Fruit fly (Drosophila melanogaster) whole organism, prepupa: ENCODE results near the gene Sox102F.
A peak's percentile ranks its signal among the peaks of the same experiment; 100 is the strongest.

Experiments
- Blimp-1 ChIP-seq: fragments of 200-800 bp; sonication (Bioruptor generic); optimal IDR thresholded peaks from 3 replicates; lab custom pipeline; 2017; ENCODE audit warnings: missing biosample characterization, missing genetic modification characterization, mild to moderate bottlenecking, moderate library complexity, missing genetic modification reagents
- CG10631 ChIP-seq: fragments of 200-800 bp; sonication (Bioruptor generic); optimal IDR thresholded peaks from 2 replicates; lab custom pipeline; 2016; ENCODE audit warnings: missing biosample characterization, missing genetic modification characterization
- CG11762 ChIP-seq: fragments of 200-800 bp; sonication (Bioruptor generic); optimal IDR thresholded peaks from 3 replicates; lab custom pipeline; 2016; ENCODE audit warnings: missing biosample characterization, missing genetic modification characterization; ENCODE audit not compliant: insufficient read depth
- CG11902 ChIP-seq: fragments of 200-800 bp; sonication (Bioruptor generic); optimal IDR thresholded peaks from 3 replicates; lab custom pipeline; 2016; ENCODE audit warnings: missing biosample characterization, missing genetic modification characterization
- CG15336 ChIP-seq: fragments of 200-800 bp; sonication (Bioruptor generic); IDR thresholded peaks from 2 replicates; pipeline ENCODE4 v1.3.6; 2022; ENCODE audit warnings: missing biosample characterization, missing genetic modification characterization
- CG1621 ChIP-seq: fragments of 200-800 bp; sonication (Bioruptor generic); optimal IDR thresholded peaks from 3 replicates; lab custom pipeline; 2018; ENCODE audit warnings: missing biosample characterization, mild to moderate bottlenecking, missing genetic modification characterization
- CG16779 ChIP-seq: fragments of 200-800 bp; sonication (Bioruptor generic); optimal IDR thresholded peaks from 3 replicates; lab custom pipeline; 2017; ENCODE audit warnings: missing biosample characterization, mild to moderate bottlenecking, missing genetic modification characterization
- CG3032 ChIP-seq: fragments of 200-800 bp; optimal IDR thresholded peaks from 2 replicates; lab custom pipeline; 2019; ENCODE audit warnings: missing biosample characterization, mild to moderate bottlenecking, missing genetic modification characterization, moderate library complexity
- CG34406 ChIP-seq: fragments of 200-800 bp; sonication (Bioruptor generic); optimal IDR thresholded peaks from 3 replicates; lab custom pipeline; 2016; ENCODE audit warnings: missing biosample characterization, missing genetic modification characterization
- CG3919 ChIP-seq: fragments of 200-800 bp; sonication (Bioruptor generic); optimal IDR thresholded peaks from 3 replicates; lab custom pipeline; 2016; ENCODE audit warnings: missing biosample characterization, missing genetic modification characterization
- CG4318 ChIP-seq: fragments of 200-800 bp; sonication (Bioruptor generic); optimal IDR thresholded peaks from 3 replicates; lab custom pipeline; 2017; ENCODE audit warnings: missing biosample characterization, mild to moderate bottlenecking, missing genetic modification characterization
- CG6163 ChIP-seq: fragments of 200-800 bp; sonication (Bioruptor generic); IDR thresholded peaks from 3 replicates; pipeline ENCODE4 v1.3.6; 2022; ENCODE audit warnings: missing biosample characterization, missing genetic modification characterization
- CG6792 ChIP-seq: fragments of 200-800 bp; sonication (Bioruptor generic); optimal IDR thresholded peaks from 3 replicates; lab custom pipeline; 2016; ENCODE audit warnings: missing biosample characterization, missing genetic modification characterization
- CG6808 ChIP-seq: fragments of 200-800 bp; sonication (Bioruptor generic); optimal IDR thresholded peaks from 3 replicates; lab custom pipeline; 2017; ENCODE audit warnings: missing biosample characterization, missing genetic modification characterization, mild to moderate bottlenecking, moderate library complexity, missing genetic modification reagents
- CG6854 ChIP-seq: fragments of 200-800 bp; sonication (Bioruptor generic); optimal IDR thresholded peaks from 2 replicates; lab custom pipeline; 2017; ENCODE audit warnings: missing biosample characterization, mild to moderate bottlenecking, missing genetic modification characterization
- CG7368 ChIP-seq: fragments of 200-800 bp; sonication (Bioruptor generic); optimal IDR thresholded peaks from 3 replicates; lab custom pipeline; 2016; ENCODE audit warnings: missing biosample characterization, missing genetic modification characterization
- CG8119 ChIP-seq: fragments of 200-800 bp; sonication (Bioruptor generic); IDR thresholded peaks from 3 replicates; pipeline ENCODE4 v1.3.6; 2022; ENCODE audit warnings: missing biosample characterization, missing genetic modification characterization
- CG8632 ChIP-seq: fragments of 200-800 bp; sonication (Bioruptor generic); optimal IDR thresholded peaks from 3 replicates; lab custom pipeline; 2016; ENCODE audit warnings: missing biosample characterization, missing genetic modification characterization
- CG9139 ChIP-seq: fragments of 200-800 bp; sonication (Bioruptor generic); optimal IDR thresholded peaks from 3 replicates; lab custom pipeline; 2017; ENCODE audit warnings: missing biosample characterization, mild to moderate bottlenecking, missing genetic modification characterization
- Eip75B ChIP-seq: fragments of 200-800 bp; sonication (Bioruptor generic); optimal IDR thresholded peaks from 3 replicates; lab custom pipeline; 2016; ENCODE audit warnings: missing biosample characterization, missing genetic modification characterization
- Eip78C ChIP-seq: fragments of 200-800 bp; sonication (Bioruptor generic); peaks from one replicate; lab custom pipeline; 2016; ENCODE audit warnings: missing biosample characterization, missing genetic modification characterization
- Ets21C ChIP-seq: fragments of 200-800 bp; sonication (Bioruptor generic); optimal IDR thresholded peaks from 3 replicates; lab custom pipeline; 2016; ENCODE audit warnings: missing biosample characterization, missing genetic modification characterization
- Ets96B ChIP-seq: fragments of 200-800 bp; optimal IDR thresholded peaks from 2 replicates; lab custom pipeline; 2019; ENCODE audit warnings: missing biosample characterization, mild to moderate bottlenecking, missing genetic modification characterization, moderate library complexity
- Gug ChIP-seq: fragments of 200-800 bp; sonication (Bioruptor generic); IDR thresholded peaks from 2 replicates; pipeline ENCODE4 v1.3.6; 2022; ENCODE audit warnings: missing biosample characterization, missing genetic modification characterization
- Hr38 ChIP-seq: sonication (Bioruptor generic); optimal IDR thresholded peaks from 2 replicates; lab custom pipeline; 2016; ENCODE audit warnings: missing biosample characterization, missing genetic modification characterization
- Hr39 ChIP-seq: fragments of 200-800 bp; sonication (Bioruptor generic); optimal IDR thresholded peaks from 2 replicates; lab custom pipeline; 2016; ENCODE audit warnings: missing biosample characterization, missing genetic modification characterization
- Hr4 ChIP-seq: fragments of 200-800 bp; sonication (Bioruptor generic); optimal IDR thresholded peaks from 3 replicates; lab custom pipeline; 2016; ENCODE audit warnings: missing biosample characterization, missing genetic modification characterization
- Met ChIP-seq: fragments of 200-800 bp; sonication (Bioruptor generic); optimal IDR thresholded peaks from 3 replicates; lab custom pipeline; 2016; ENCODE audit warnings: missing biosample characterization, missing genetic modification characterization
- OdsH ChIP-seq: fragments of 200-800 bp; sonication (Bioruptor generic); optimal IDR thresholded peaks from 3 replicates; lab custom pipeline; 2016; ENCODE audit warnings: missing biosample characterization, missing genetic modification characterization
- Smox ChIP-seq: fragments of 200-800 bp; sonication (Bioruptor generic); optimal IDR thresholded peaks from 3 replicates; lab custom pipeline; 2016; ENCODE audit warnings: missing biosample characterization, missing genetic modification characterization
- Sox14 ChIP-seq: fragments of 200-800 bp; sonication (Bioruptor generic); optimal IDR thresholded peaks from 3 replicates; lab custom pipeline; 2016; ENCODE audit warnings: missing biosample characterization, missing genetic modification characterization
- Sox15 ChIP-seq: fragments of 200-800 bp; sonication (Bioruptor generic); optimal IDR thresholded peaks from 3 replicates; lab custom pipeline; 2016; ENCODE audit warnings: missing biosample characterization, missing genetic modification characterization
- acj6 ChIP-seq: fragments of 200-800 bp; sonication (Bioruptor generic); optimal IDR thresholded peaks from 3 replicates; lab custom pipeline; 2016; ENCODE audit warnings: missing biosample characterization, missing genetic modification characterization
- dac ChIP-seq: fragments of 200-800 bp; sonication (Bioruptor generic); optimal IDR thresholded peaks from 2 replicates; lab custom pipeline; 2017; ENCODE audit warnings: missing biosample characterization, mild to moderate bottlenecking, missing genetic modification characterization
- dsx ChIP-seq: fragments of 200-800 bp; optimal IDR thresholded peaks from 3 replicates; lab custom pipeline; 2019; ENCODE audit warnings: missing biosample characterization, mild to moderate bottlenecking, missing genetic modification characterization, moderate library complexity; ENCODE audit not compliant: poor library complexity, severe bottlenecking
- eg ChIP-seq: fragments of 200-800 bp; sonication (Bioruptor generic); IDR thresholded peaks from 3 replicates; pipeline ENCODE4 v1.3.6; 2022; ENCODE audit warnings: missing biosample characterization, missing genetic modification characterization
- esn ChIP-seq: fragments of 200-800 bp; sonication (Bioruptor generic); optimal IDR thresholded peaks from 2 replicates; lab custom pipeline; 2016; ENCODE audit warnings: missing biosample characterization, mild to moderate bottlenecking, missing genetic modification characterization, moderate library complexity
- fkh ChIP-seq: fragments of 200-800 bp; sonication (Bioruptor generic); optimal IDR thresholded peaks from 3 replicates; lab custom pipeline; 2017; ENCODE audit warnings: missing biosample characterization, mild to moderate bottlenecking, missing genetic modification characterization, moderate library complexity
- lz ChIP-seq: fragments of 200-800 bp; sonication (Bioruptor generic); optimal IDR thresholded peaks from 3 replicates; lab custom pipeline; 2016; ENCODE audit warnings: missing biosample characterization, missing genetic modification characterization
- net ChIP-seq: fragments of 200-800 bp; sonication (Bioruptor generic); optimal IDR thresholded peaks from 3 replicates; lab custom pipeline; 2016; ENCODE audit warnings: missing biosample characterization, missing genetic modification characterization
- pdm3 ChIP-seq: fragments of 200-800 bp; sonication (Bioruptor generic); optimal IDR thresholded peaks from 3 replicates; lab custom pipeline; 2016; ENCODE audit warnings: missing biosample characterization, missing genetic modification characterization
- salr ChIP-seq, 2 experiments: fragments of 200-800 bp; sonication (Bioruptor generic); optimal IDR thresholded peaks; 3 replicates each; lab custom pipeline; 2016 to 2018; ENCODE audit warnings: missing biosample characterization in 2 of 2, missing genetic modification characterization in 2 of 2, mild to moderate bottlenecking in 1 of 2
- spab ChIP-seq: fragments of 200-800 bp; sonication (Bioruptor generic); optimal IDR thresholded peaks from 2 replicates; lab custom pipeline; 2017; ENCODE audit warnings: missing biosample characterization, mild to moderate bottlenecking, missing genetic modification characterization, missing genetic modification reagents
- ss ChIP-seq, 2 experiments: fragments of 200-800 bp; sonication (Bioruptor generic); optimal IDR thresholded peaks; 2 replicates in 1 of 2; 3 replicates in 1 of 2; lab custom pipeline; 2017 to 2018; ENCODE audit warnings: mild to moderate bottlenecking in 2 of 2, missing biosample characterization in 2 of 2, missing genetic modification characterization in 2 of 2, moderate library complexity in 1 of 2
- svp ChIP-seq: fragments of 200-800 bp; sonication (Bioruptor generic); peaks from one replicate; lab custom pipeline; 2016; ENCODE audit warnings: missing biosample characterization, missing genetic modification characterization
- topi ChIP-seq: fragments of 200-800 bp; sonication (Bioruptor generic); optimal IDR thresholded peaks from 3 replicates; lab custom pipeline; 2016; ENCODE audit warnings: missing biosample characterization, missing genetic modification characterization
- vri ChIP-seq: fragments of 200-800 bp; sonication (Bioruptor generic); optimal IDR thresholded peaks from 3 replicates; lab custom pipeline; 2016; ENCODE audit warnings: missing biosample characterization, mild to moderate bottlenecking, missing genetic modification characterization

The Sox102F gene

dm6 chr4:810864-811263 is 23.3 kb downstream of the Sox102F start:
- TF ChIP-seq lz (GFP tag; lab: Kevin White, UChicago) (no peak), Smox (GFP tag; lab: Kevin White, UChicago) (no peak), CG4318 (no peak), topi (GFP tag; lab: Kevin White, UChicago) (no peak), CG3032 (no peak), CG3919 (GFP tag; lab: Kevin White, UChicago) (no peak)

DNA sequence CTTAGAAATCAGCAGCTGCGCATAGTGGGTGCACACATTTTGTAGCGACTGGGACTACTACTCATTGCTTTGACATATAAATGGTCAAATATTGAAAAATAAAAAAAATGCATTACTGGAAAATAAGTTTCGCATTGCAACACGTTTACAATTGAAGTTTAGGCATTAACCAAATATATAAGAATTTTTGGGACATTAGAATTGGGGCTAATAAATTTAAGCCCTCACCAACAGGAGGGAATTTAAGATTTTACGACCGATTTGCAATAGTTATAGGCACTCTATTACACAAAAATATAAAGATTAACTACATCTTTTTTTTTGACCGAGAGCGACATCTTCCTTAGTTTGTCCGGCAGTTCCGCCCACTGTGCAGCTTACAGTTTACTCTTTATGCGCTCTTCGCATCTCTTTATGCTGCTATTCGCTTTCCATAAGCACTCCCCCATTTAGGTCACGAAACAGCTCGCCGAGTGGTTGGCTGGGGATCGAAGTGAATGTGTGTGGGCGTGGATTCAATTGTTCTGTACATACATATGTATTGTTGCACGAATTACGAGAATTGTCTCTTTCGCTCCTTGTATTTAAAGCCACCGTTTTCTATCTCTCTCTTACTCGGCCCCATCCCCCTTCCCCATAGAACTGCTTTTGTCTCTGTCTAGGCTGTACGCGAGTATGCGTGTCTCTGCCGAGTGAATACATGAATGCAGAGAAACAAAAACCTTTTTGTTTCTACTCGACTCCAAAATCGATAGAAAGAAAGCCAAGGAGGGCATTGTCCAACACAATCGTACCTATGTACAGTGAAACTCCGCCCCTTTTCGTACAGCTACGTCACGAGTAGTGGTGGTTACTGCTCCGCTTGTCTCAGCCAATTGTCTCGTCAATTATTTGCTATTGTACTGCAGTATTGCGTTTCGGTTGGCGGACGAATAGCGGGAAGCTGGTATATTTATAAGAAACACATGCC is 26.5 kb downstream of the Sox102F start:
- TF ChIP-seq fkh (GFP tag; lab: Kevin White, UChicago) (no peak), topi (GFP tag; lab: Kevin White, UChicago) (peak; percentile 60), Ets21C (GFP tag; lab: Kevin White, UChicago) (peak; percentile 50), Hr4 (GFP tag; lab: Kevin White, UChicago) (peak; percentile 69), CG9139 (GFP tag; lab: Kevin White, UChicago) (peak; percentile 40), pdm3 (peak; percentile 80), CG6792 (GFP tag; lab: Kevin White, UChicago) (peak; percentile 70), Eip78C (GFP tag; lab: Kevin White, UChicago) (peak; percentile 95), CG4318 (peak; percentile 83), CG6854 (GFP tag; lab: Kevin White, UChicago) (no peak), CG3032 (peak; percentile 46), Sox15 (GFP tag; lab: Kevin White, UChicago) (peak; percentile 57), Hr38 (no peak), CG11902 (peak; percentile 41), Ets96B (tag; lab: Kevin White, UChicago) (peak; percentile 50), Met (GFP tag; lab: Kevin White, UChicago) (peak; percentile 75), Smox (GFP tag; lab: Kevin White, UChicago) (peak; percentile 70), Sox14 (GFP tag; lab: Kevin White, UChicago) (peak; percentile 82), salr (GFP tag; optimal IDR thresholded peaks at IDR 0.05; lab: Kevin White, UChicago) (peak in 1 of 2 experiments; percentile 90), CG1621 (tag; lab: Kevin White, UChicago) (no peak), Hr39 (GFP tag; lab: Kevin White, UChicago) (peak; percentile 66), CG6808 (GFP tag; lab: Kevin White, UChicago) (peak; percentile 63), dac (GFP tag; lab: Kevin White, UChicago) (peak; percentile 65), CG10631 (GFP tag; lab: Kevin White, UChicago) (peak; percentile 81), lz (GFP tag; lab: Kevin White, UChicago) (peak; percentile 55), vri (GFP tag; lab: Kevin White, UChicago) (no peak), acj6 (GFP tag; lab: Kevin White, UChicago) (peak; percentile 83), CG8632 (GFP tag; lab: Kevin White, UChicago) (peak; percentile 68), CG6163 (GFP tag; lab: Robert Waterston, UW) (no peak; the same call in 2 of the 3 replicates), OdsH (GFP tag; lab: Kevin White, UChicago) (peak; percentile 83), CG16779 (tag; lab: Kevin White, UChicago) (no peak), CG11762 (peak; percentile 46), ss (GFP tag; optimal IDR thresholded peaks at IDR 0.05; lab: Kevin White, UChicago) (peak in 1 of 2 experiments; percentile 53), CG8119 (peak; percentile 79), eg (no peak), CG15336 (GFP tag; lab: Robert Waterston, UW) (peak; percentile 76), dsx (GFP tag; lab: Kevin White, UChicago) (no peak), CG34406 (GFP tag; lab: Kevin White, UChicago) (peak; percentile 58), Eip75B (GFP tag; lab: Kevin White, UChicago) (peak; percentile 69), spab (GFP tag; lab: Kevin White, UChicago) (peak; percentile 65), Blimp-1 (no peak), Gug (GFP tag; lab: Robert Waterston, UW) (no peak), esn (GFP tag; lab: Kevin White, UChicago) (peak; percentile 79), svp (peak; percentile 77), CG7368 (GFP tag; lab: Kevin White, UChicago) (peak; percentile 33), net (GFP tag; lab: Kevin White, UChicago) (peak; percentile 80)
